Worm (Caenorhabditis elegans): ENCODE results near the gene srbc-21.
"Not testable (repeated sequence)": the region's sequence is repeated elsewhere in the genome, so short reads cannot be mapped to it uniquely, and the experiment has no call there.

DNA sequence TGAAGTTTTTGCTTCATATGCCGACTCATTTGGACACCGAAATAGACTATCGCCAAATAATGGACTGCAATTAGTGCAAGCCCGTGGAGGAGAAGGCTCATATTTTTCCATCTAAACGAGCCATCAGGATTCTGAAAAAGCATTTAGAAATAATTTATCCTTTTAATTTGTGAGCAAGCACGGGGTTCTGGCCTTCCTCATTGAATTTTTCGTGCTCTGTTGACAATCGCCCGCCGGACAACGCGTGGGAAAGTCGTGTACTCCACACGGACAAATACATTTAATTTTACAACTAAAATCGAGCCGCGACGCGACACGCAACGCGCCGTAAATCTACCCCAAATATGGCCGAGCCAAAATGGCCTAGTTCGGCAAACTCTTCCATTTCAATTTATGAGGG lies 10.9 kb upstream of the srbc-21 start, which contains the start of gene F22F7.12:
- not testable (repeated sequence) for TF ChIP-seq W03F9.2, him-1, dao-5 (tag; optimal IDR thresholded peaks at IDR 0.05)

All from whole organism, L4/young adult.